Worm (Caenorhabditis elegans): Measurements from ENCODE around the gene grd-5.

DNA sequence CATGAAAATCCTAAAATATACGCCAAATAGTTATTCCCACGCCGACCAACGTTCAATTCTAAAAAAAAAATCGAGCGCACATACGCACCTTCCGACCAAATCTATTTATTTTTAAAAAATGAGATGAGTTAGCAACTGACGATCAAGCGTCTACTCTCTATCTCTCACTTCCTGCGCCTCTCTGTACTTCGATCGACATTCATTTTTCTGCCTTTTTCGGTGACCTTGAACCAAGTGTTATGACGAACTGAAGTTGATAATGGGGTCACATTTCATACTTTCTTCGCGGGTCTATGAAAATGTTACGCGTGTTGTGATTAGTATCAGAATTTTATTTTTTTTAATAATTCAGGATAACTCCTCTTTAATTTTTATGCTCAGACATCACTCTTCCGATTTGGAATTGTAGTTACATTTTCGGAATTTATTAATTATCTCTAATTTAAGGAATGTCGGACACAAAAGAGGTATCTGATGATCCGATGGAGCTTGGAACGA, 11.4 kb upstream of the grd-5 start, which contains the start of gene smk-1:
- TF ChIP-seq athp-1 (tag; optimal IDR thresholded peaks at IDR 0.05) (no peak), pha-4 (tag; optimal IDR thresholded peaks at IDR 0.05) (no peak), sea-2 (GFP tag; IDR thresholded peaks at IDR 0.05) (no peak), ztf-6 (GFP tag; IDR thresholded peaks at IDR 0.05) (no peak), him-1 (tag; optimal IDR thresholded peaks at IDR 0.05) (no peak), tlf-1 (GFP tag; optimal IDR thresholded peaks at IDR 0.05) (no peak), ceh-79 (tag; optimal IDR thresholded peaks at IDR 0.05) (no peak), hmg-20 (GFP tag; IDR thresholded peaks at IDR 0.05) (no peak), egrh-3 (GFP tag; IDR thresholded peaks at IDR 0.05) (no peak), nhr-90 (tag; optimal IDR thresholded peaks at IDR 0.05) (no peak), bed-2 (GFP tag; IDR thresholded peaks at IDR 0.05) (no peak), ccch-3 (GFP tag; optimal IDR thresholded peaks at IDR 0.05) (no peak)
